Worm (Caenorhabditis elegans): Measurements from ENCODE around the gene sucg-1.

DNA sequence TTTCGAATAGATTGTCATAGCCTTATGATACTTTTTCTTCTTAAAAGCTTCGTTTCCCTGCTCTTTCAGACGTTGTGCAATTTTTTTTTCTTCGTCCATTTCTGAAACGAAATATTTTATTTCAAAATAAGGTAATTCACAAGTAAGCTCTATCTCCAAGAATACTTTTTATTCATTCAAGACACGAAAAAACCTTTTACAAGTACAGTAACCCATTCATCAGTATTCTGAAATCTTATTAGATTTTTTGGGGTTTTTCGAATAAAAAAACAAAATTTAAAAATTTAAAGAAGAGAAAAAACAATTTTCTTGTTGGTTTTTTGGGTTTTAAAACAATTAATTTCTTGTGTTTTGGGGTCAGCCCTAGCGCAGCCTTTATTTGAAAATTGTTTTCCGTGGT lies 50.2 kb downstream of the sucg-1 start, which contains the start of gene rpap-3:
- TF ChIP-seq Y53F4B.3 (GFP tag; IDR thresholded peaks at IDR 0.05) (no peak), let-526 (GFP tag; IDR thresholded peaks at IDR 0.05) (no peak)

All from whole organism, young adult.